Fruit fly (Drosophila melanogaster): ENCODE data around the gene CG42393.

Gene CG42393

DNA sequence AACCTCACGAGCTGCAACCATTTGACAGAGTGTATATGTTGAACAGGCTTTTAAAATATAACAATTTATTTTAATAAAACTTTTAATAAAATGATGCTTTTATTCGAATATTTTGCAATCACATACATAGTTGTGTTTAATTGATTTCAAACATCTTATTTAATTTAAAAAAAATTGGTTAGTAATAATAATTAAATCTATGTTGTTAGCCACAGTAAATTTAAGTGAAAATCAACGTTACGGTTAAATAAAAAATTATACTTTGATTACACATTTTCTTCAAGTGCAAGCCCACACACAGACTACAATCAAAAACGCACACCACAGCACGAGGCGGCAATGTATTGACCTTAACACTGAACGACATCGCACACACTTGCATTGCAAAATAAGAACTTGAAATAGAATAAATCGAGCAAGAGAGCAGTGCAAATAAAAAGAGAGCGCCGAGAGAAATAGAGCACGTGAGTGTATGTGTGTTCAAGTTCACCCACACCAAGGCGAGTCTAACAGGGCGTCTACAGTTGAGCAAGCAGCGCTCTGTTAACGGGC is 20.5 kb downstream of the CG42393 start (continued):
- peak; percentile 35 for TF ChIP-seq Blimp-1 (GFP tag; optimal IDR thresholded peaks at IDR 0.05)
- TF ChIP-seq acj6 (GFP tag; optimal IDR thresholded peaks at IDR 0.05): peak; percentile 56
- TF ChIP-seq OdsH (GFP tag; optimal IDR thresholded peaks at IDR 0.05): peak; percentile 77
- TF ChIP-seq Smox (GFP tag; optimal IDR thresholded peaks at IDR 0.05): peak; percentile 57
- TF ChIP-seq Ets21C (GFP tag; optimal IDR thresholded peaks at IDR 0.05): no peak
- peak; percentile 98 for TF ChIP-seq svp (GFP tag)
- peak; percentile 75 for TF ChIP-seq Eip75B (GFP tag; optimal IDR thresholded peaks at IDR 0.05)
- peak; percentile 67 for TF ChIP-seq achi (GFP tag; optimal IDR thresholded peaks at IDR 0.05)
- TF ChIP-seq CG3032 (tag; optimal IDR thresholded peaks at IDR 0.05): peak; percentile 82
- TF ChIP-seq CG16779 (tag; optimal IDR thresholded peaks at IDR 0.05): peak; percentile 57
- TF ChIP-seq net (GFP tag; optimal IDR thresholded peaks at IDR 0.05): peak; percentile 82
- TF ChIP-seq topi (GFP tag; optimal IDR thresholded peaks at IDR 0.05): peak; percentile 54
- TF ChIP-seq dac (GFP tag; optimal IDR thresholded peaks at IDR 0.05): peak; percentile 48
- TF ChIP-seq CG15336 (GFP tag; IDR thresholded peaks at IDR 0.05): peak; percentile 77
- TF ChIP-seq Hr38 (GFP tag; optimal IDR thresholded peaks at IDR 0.05): no peak

DNA sequence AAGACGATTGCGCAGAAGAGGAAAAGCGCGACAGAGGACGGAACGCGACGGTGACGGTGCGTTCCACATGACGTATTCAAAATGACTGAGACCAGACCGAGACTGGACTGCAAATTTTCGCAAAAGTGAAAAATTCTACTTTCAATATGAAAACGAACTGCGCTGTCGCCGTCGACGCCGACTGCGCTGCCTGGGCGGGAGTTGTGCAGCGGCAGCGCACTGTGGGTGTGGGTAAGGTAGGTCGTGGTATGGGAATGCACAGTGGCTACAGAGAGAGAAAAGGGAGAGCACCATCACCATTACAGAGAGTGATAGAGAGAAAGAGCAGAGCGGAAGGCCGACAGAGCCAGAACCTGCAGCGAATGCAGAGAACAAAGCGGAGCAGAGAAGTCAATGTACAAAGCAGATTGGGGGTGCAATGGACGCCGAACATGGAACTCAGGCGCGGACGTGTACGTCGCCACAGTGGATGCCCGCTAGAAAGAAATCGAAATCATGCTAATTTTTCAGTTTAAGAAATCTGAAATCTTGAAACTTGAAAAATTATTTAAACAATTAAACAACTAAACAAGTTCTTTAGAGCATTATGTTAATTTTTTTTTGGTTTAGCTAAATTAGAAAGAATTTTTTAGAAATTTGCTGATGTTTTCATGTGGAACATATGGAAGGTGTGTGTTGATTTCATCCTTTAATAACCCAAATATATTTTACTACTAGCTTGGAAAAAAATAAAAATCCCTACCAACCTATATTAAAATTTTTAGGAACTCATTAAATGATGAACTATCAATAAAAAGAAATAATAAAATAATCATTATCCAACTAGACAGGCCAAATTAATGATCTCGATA is 22.3 kb downstream of the CG42393 start, which contains the start of gene Eip75B:
Gene Eip75B (minus strand): TSS at position 65 of the 851 bp plus-strand sequence.
- peak; percentile 64 for TF ChIP-seq CG6792 (GFP tag; optimal IDR thresholded peaks at IDR 0.05)
- peak; percentile 74 for TF ChIP-seq CG32006 (GFP tag; optimal IDR thresholded peaks at IDR 0.05)
- TF ChIP-seq Ets96B (tag; optimal IDR thresholded peaks at IDR 0.05): peak; percentile 62
- TF ChIP-seq CG10669 (GFP tag; optimal IDR thresholded peaks at IDR 0.05): peak; percentile 58
- TF ChIP-seq achi (GFP tag; optimal IDR thresholded peaks at IDR 0.05): peak; percentile 72
- TF ChIP-seq CG11294 (GFP tag; IDR thresholded peaks at IDR 0.05): no peak
- TF ChIP-seq CG6163 (GFP tag; IDR thresholded peaks at IDR 0.05): peak; percentile 66; the same call in 2 of the 3 replicates
- TF ChIP-seq spab (GFP tag; optimal IDR thresholded peaks at IDR 0.05): peak; percentile 67
- peak; percentile 49 for TF ChIP-seq Sox15 (GFP tag; optimal IDR thresholded peaks at IDR 0.05)
- peak; percentile 62 for TF ChIP-seq Hr39 (GFP tag; optimal IDR thresholded peaks at IDR 0.05)
- TF ChIP-seq CG16779 (tag; optimal IDR thresholded peaks at IDR 0.05): peak; percentile 4
- peak; percentile 43 for TF ChIP-seq Ets21C (GFP tag; optimal IDR thresholded peaks at IDR 0.05)
- peak; percentile 44 for TF ChIP-seq Lpt (GFP tag; optimal IDR thresholded peaks at IDR 0.05)
- TF ChIP-seq pdm3 (GFP tag; optimal IDR thresholded peaks at IDR 0.05): peak; percentile 69
- TF ChIP-seq svp (GFP tag): peak; percentile 86
- TF ChIP-seq Eip93F (GFP tag; optimal IDR thresholded peaks at IDR 0.05): no peak
- TF ChIP-seq Eip78C (GFP tag): peak; percentile 90
- peak; percentile 55 for TF ChIP-seq Sox102F (GFP tag; optimal IDR thresholded peaks at IDR 0.05)
- peak; percentile 82 for TF ChIP-seq esn (GFP tag; optimal IDR thresholded peaks at IDR 0.05)
- peak; percentile 49 for TF ChIP-seq CG34406 (GFP tag; optimal IDR thresholded peaks at IDR 0.05)
- peak; percentile 18 for TF ChIP-seq CG6276 (GFP tag; optimal IDR thresholded peaks at IDR 0.05)
- TF ChIP-seq dac (GFP tag; optimal IDR thresholded peaks at IDR 0.05): no peak
- no peak for TF ChIP-seq fkh (GFP tag; optimal IDR thresholded peaks at IDR 0.05)
- TF ChIP-seq net (GFP tag; optimal IDR thresholded peaks at IDR 0.05): peak; percentile 63
- TF ChIP-seq CG6854 (GFP tag; optimal IDR thresholded peaks at IDR 0.05): no peak
- peak; percentile 70 for TF ChIP-seq topi (GFP tag; optimal IDR thresholded peaks at IDR 0.05)
- no peak for TF ChIP-seq CG1621 (tag; optimal IDR thresholded peaks at IDR 0.05)
- no peak for TF ChIP-seq Hr38 (GFP tag; optimal IDR thresholded peaks at IDR 0.05)
- TF ChIP-seq CG7368 (GFP tag; optimal IDR thresholded peaks at IDR 0.05): no peak
- peak; percentile 11; the same call in 1 of the 2 replicates for TF ChIP-seq Gug (GFP tag; IDR thresholded peaks at IDR 0.05)
- TF ChIP-seq CG11902 (GFP tag; optimal IDR thresholded peaks at IDR 0.05): peak; percentile 25
- TF ChIP-seq CG11762 (GFP tag; optimal IDR thresholded peaks at IDR 0.05; ENCODE audit: insufficient read depth): peak; percentile 16
- TF ChIP-seq CG6808 (GFP tag; optimal IDR thresholded peaks at IDR 0.05): peak; percentile 65
- peak; percentile 68 for TF ChIP-seq Hr4 (GFP tag; optimal IDR thresholded peaks at IDR 0.05)
- TF ChIP-seq fd59A (GFP tag; optimal IDR thresholded peaks at IDR 0.05): peak; percentile 55
- no peak for TF ChIP-seq Blimp-1 (GFP tag; optimal IDR thresholded peaks at IDR 0.05)
- TF ChIP-seq dsx (GFP tag; optimal IDR thresholded peaks at IDR 0.05; ENCODE audit: poor library complexity, severe bottlenecking): peak; percentile 18
- TF ChIP-seq CG3919 (GFP tag; optimal IDR thresholded peaks at IDR 0.05): peak; percentile 41
- peak; percentile 69 for TF ChIP-seq CG31627 (GFP tag; optimal IDR thresholded peaks at IDR 0.05)
- TF ChIP-seq fd85E (GFP tag; optimal IDR thresholded peaks at IDR 0.05): no peak
- peak; percentile 66 for TF ChIP-seq Smox (GFP tag; optimal IDR thresholded peaks at IDR 0.05)

Data from whole organism, prepupa.